Worm (Caenorhabditis elegans): Measurements from ENCODE around the gene col-36.

col-36 gene

DNA sequence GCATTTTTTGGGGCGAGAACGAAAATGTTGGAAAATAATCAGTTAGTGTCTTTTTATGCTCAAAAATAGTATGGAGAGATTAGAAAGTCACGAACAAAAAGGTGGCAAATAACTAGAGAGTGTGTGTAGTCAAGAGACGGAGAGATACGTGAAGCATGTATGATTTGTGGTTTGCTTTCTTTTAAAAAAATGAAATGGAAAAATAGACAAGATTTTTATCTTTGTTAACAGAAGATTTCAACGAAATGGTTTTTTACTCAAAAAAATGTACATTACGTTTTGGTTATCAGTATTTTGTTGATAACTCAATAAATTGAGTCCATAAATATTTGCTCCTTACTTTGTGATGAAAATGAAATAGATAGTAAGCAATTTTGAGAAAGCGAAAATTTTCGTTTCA lies 39.6 kb upstream of the col-36 start, which contains the start of gene dhs-7:
dhs-7 (minus strand) TSS at position 277 of the 400 bp plus-strand sequence.
- no peak for TF ChIP-seq tbx-2 (tag; optimal IDR thresholded peaks at IDR 0.05)
- no peak for TF ChIP-seq nhr-47 (tag; optimal IDR thresholded peaks at IDR 0.05)
- peak; percentile 44 for TF ChIP-seq elt-2 (tag; optimal IDR thresholded peaks at IDR 0.05)

DNA sequence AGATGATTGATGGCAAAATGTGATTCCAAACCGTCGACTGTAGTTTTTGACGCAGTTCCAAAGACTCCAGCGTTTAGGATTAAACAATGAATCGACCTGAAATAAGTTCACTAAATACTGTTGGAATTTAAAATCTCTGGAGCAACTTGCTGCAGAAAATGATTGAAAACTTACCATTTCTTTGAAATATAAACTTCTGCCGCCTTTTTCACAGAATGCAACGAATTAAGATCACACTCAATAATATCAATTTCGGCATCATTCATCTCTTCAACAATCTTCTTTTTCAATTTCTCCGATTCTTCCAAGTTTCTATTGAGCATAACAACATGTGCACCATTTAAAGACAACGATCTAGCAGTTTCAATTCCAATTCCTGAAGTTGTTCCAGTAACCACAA lies 39.0 kb upstream of the col-36 start:
- TF ChIP-seq efl-1 (optimal IDR thresholded peaks at IDR 0.05) (no peak), efl-1 (GFP tag; optimal IDR thresholded peaks at IDR 0.05 in 1 of 2) (peak in 1 of 2 experiments; percentile 78), snpc-4 (tag; optimal IDR thresholded peaks at IDR 0.05) (no peak), sptf-1 (tag; optimal IDR thresholded peaks at IDR 0.05) (no peak), tlp-1 (tag; optimal IDR thresholded peaks at IDR 0.05) (no peak), nhr-28 (tag; optimal IDR thresholded peaks at IDR 0.05) (no peak), grh-1 (GFP tag; IDR thresholded peaks at IDR 0.05) (no peak)

DNA sequence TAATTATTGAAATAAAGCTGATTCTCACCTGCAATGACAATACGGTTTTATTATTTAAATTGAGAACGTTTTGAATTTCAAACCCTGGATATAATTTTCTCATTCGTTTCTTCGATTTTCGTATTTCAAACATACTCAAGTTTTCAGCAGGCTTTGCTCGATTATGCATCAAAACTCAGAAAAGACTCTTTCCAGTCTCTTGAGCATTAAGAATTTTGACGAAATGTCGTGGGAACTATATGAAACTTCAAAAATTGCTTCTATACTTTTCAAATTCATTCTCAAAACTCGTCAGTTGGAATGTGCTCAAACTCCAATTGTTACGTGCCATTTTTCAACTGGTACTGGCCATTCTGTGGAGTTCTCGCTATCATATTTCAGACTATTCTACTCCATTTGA lies 36.8 kb upstream of the col-36 start, which contains the start of gene srd-59:
srd-59 (plus strand) TSS at position 301 of the 400 bp plus-strand sequence.
- TF ChIP-seq aly-2 (tag; optimal IDR thresholded peaks at IDR 0.05) (no peak), nhr-77 (tag; optimal IDR thresholded peaks at IDR 0.05) (no peak), zip-4 (GFP tag; optimal IDR thresholded peaks at IDR 0.05) (no peak), mdl-1 (tag; optimal IDR thresholded peaks at IDR 0.05) (no peak), lin-14 (GFP tag; optimal IDR thresholded peaks at IDR 0.05) (no peak)

DNA sequence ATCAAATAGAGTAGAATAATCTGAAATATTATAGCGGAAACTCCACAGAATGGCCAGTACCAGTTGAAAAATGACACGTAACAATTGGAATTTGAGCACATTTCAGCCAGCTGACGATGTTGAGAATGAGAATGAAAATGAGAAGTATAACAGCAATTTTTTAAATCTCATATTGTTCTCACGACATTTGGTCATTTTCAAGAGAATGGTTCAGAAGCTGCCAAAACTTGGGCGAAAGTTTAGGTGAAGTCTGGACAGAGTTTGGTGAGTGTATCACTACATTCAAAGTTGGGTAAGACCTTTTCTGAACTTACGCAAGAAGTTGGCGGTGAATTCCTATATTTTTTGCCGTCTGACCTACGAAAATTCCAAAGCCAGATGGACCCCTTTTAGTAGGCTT lies 36.3 kb upstream of the col-36 start, which contains the start of gene srd-58:
srd-58 (minus strand) TSS at position 101 of the 400 bp plus-strand sequence.
- no peak for TF ChIP-seq sptf-1 (tag; optimal IDR thresholded peaks at IDR 0.05)
- no peak for TF ChIP-seq pax-3 (tag; optimal IDR thresholded peaks at IDR 0.05)
- no peak for TF ChIP-seq elt-2 (tag; optimal IDR thresholded peaks at IDR 0.05)
- TF ChIP-seq fkh-4 (tag; optimal IDR thresholded peaks at IDR 0.05; ENCODE audit: borderline replicate concordance) = no peak
- TF ChIP-seq fos-1 (tag; optimal IDR thresholded peaks at IDR 0.05) = no peak
- TF ChIP-seq nhr-20 (tag; optimal IDR thresholded peaks at IDR 0.05) = no peak
- no peak for TF ChIP-seq alr-1 (tag; optimal IDR thresholded peaks at IDR 0.05; ENCODE audit: borderline replicate concordance)
- TF ChIP-seq ztf-11 (tag; optimal IDR thresholded peaks at IDR 0.05) = no peak
- TF ChIP-seq ces-1 (GFP tag; optimal IDR thresholded peaks at IDR 0.05) = no peak
- TF ChIP-seq fkh-10 (GFP tag; optimal IDR thresholded peaks at IDR 0.05) = no peak
- no peak for TF ChIP-seq ama-1 (optimal IDR thresholded peaks at IDR 0.05)
- no peak for TF ChIP-seq lin-13 (GFP tag; optimal IDR thresholded peaks at IDR 0.05)
- TF ChIP-seq unc-98 (GFP tag; IDR thresholded peaks at IDR 0.05) = no peak
- TF ChIP-seq aly-2 (tag; optimal IDR thresholded peaks at IDR 0.05) = no peak
- TF ChIP-seq ceh-8 (GFP tag; optimal IDR thresholded peaks at IDR 0.05) = no peak
- no peak for TF ChIP-seq egl-13 (tag; optimal IDR thresholded peaks at IDR 0.05)

DNA sequence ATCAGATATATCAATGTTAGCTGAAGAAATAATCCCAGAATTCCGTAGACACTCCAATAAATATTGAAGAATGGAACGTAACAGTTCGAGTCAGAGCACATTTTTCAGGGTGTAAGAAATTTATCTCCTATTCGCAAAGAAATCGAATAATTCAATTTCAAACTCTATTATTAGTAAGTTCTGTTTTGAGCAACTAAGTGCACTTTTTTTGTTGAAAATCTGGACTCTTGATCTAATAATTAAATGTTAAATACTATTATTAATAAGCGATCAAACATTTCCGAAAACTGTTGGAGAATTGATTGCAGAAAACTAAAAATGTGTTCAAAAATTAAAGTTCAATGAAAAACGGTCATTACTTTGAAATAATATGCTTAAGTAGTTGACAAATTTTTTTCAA lies 34.5 kb upstream of the col-36 start, which contains the start of gene srd-56:
srd-56 (minus strand) TSS at position 101 of the 400 bp plus-strand sequence.
- TF ChIP-seq sox-4 (tag; optimal IDR thresholded peaks at IDR 0.05) = no peak
- no peak for TF ChIP-seq unc-30 (tag; optimal IDR thresholded peaks at IDR 0.05)
- no peak for TF ChIP-seq hlh-17 (GFP tag; optimal IDR thresholded peaks at IDR 0.05; ENCODE audit: borderline replicate concordance)
- TF ChIP-seq lin-15B (tag; optimal IDR thresholded peaks at IDR 0.05) = no peak
- no peak for TF ChIP-seq ceh-63 (GFP tag; optimal IDR thresholded peaks at IDR 0.05)
- no peak for TF ChIP-seq nhr-84 (tag; optimal IDR thresholded peaks at IDR 0.05)
- no peak for TF ChIP-seq egl-27 (tag; optimal IDR thresholded peaks at IDR 0.05)
- TF ChIP-seq snu-23 (GFP tag; optimal IDR thresholded peaks at IDR 0.05) = no peak
- no peak for TF ChIP-seq elt-3 (tag; optimal IDR thresholded peaks at IDR 0.05)
- no peak for TF ChIP-seq ama-1 (optimal IDR thresholded peaks at IDR 0.05)
- TF ChIP-seq ceh-82 (tag; optimal IDR thresholded peaks at IDR 0.05) = no peak
- no peak for TF ChIP-seq nhr-77 (tag; optimal IDR thresholded peaks at IDR 0.05)
